Worm (Caenorhabditis elegans): ENCODE results near the gene F52E10.2.

Gene F52E10.2

ce11 chrX:16258503-16258902 lies 24.5 kb downstream of the F52E10.2 start:
- TF ChIP-seq daf-19 (GFP tag; conservative IDR thresholded peaks at IDR 0.05) = no peak
- TF ChIP-seq ceh-20 (GFP tag; IDR thresholded peaks at IDR 0.05) = no peak
- no peak for TF ChIP-seq gei-8 (GFP tag; optimal IDR thresholded peaks at IDR 0.05)
- TF ChIP-seq egl-27 (tag; optimal IDR thresholded peaks at IDR 0.05) = no peak
- TF ChIP-seq aha-1 (tag) = peak; percentile 69
- no peak for TF ChIP-seq unc-130 (GFP tag; optimal IDR thresholded peaks at IDR 0.05)
- TF ChIP-seq F44E2.7 (GFP tag; IDR thresholded peaks at IDR 0.05) = 0 out of 2 replicates have a peak, but pooled peaks have one; percentile 24

- TF ChIP-seq set-16 (GFP tag; IDR thresholded peaks at IDR 0.05) = peak; percentile 15; the same call in 1 of the 2 replicates
- TF ChIP-seq mxl-2 (GFP tag; conservative IDR thresholded peaks at IDR 0.05) = no peak
- TF ChIP-seq fos-1 (tag; optimal IDR thresholded peaks at IDR 0.05) = no peak
Measured at ce11 chrX:16250679-16251078, 32.3 kb downstream of the F52E10.2 start, which contains the start of gene W10G6.6. Gene W10G6.6, minus strand, starts transcription at chrX:16250779.

ce11 chrX:16244764-16245244 lies 38.2 kb downstream of the F52E10.2 start, which contains the start of gene W10G6.1:
Gene W10G6.1, plus strand, starts transcription at chrX:16245194.
- TF ChIP-seq ama-1 (optimal IDR thresholded peaks at IDR 0.05) (no peak), zip-11 (GFP tag; IDR thresholded peaks at IDR 0.05) (no peak), Y48G9A.11 (GFP tag; IDR thresholded peaks at IDR 0.05) (no peak), skn-1 (tag; optimal IDR thresholded peaks at IDR 0.05) (no peak), unc-62 (GFP tag; optimal IDR thresholded peaks at IDR 0.05 in 1 of 2) (peak in 1 of 2 experiments; percentile 42), unc-62 (tag; optimal IDR thresholded peaks at IDR 0.05) (no peak), ces-1 (GFP tag; optimal IDR thresholded peaks at IDR 0.05) (no peak), mes-2 (tag; optimal IDR thresholded peaks at IDR 0.05; ENCODE audit: poor library complexity, severe bottlenecking) (no peak), set-16 (GFP tag; IDR thresholded peaks at IDR 0.05) (peak; percentile 51; the same call in 1 of the 2 replicates), lin-13 (GFP tag; optimal IDR thresholded peaks at IDR 0.05) (no peak)

- TF ChIP-seq egl-43 (GFP tag; IDR thresholded peaks at IDR 0.05) (no peak), set-16 (GFP tag; IDR thresholded peaks at IDR 0.05) (peak; percentile 88)
Measured at ce11 chrX:16243129-16243528, 39.9 kb downstream of the F52E10.2 start.

ce11 chrX:16240626-16241025 lies 42.4 kb downstream of the F52E10.2 start:
- TF ChIP-seq nhr-111 (GFP tag; optimal IDR thresholded peaks at IDR 0.05) (no peak), dmd-8 (GFP tag; IDR thresholded peaks at IDR 0.05) (no peak), lin-29 (GFP tag; IDR thresholded peaks at IDR 0.05) (no peak), F49E8.2 (tag; optimal IDR thresholded peaks at IDR 0.05; ENCODE audit: borderline replicate concordance) (no peak), lin-13 (GFP tag; optimal IDR thresholded peaks at IDR 0.05) (no peak), zip-11 (GFP tag; IDR thresholded peaks at IDR 0.05) (no peak), nhr-48 (tag; optimal IDR thresholded peaks at IDR 0.05) (no peak), sdz-12 (GFP tag; optimal IDR thresholded peaks at IDR 0.05) (no peak)

All from whole organism, L4 larva.